Fruit fly (Drosophila melanogaster): ENCODE measurements around the gene nmdyn-D7.

nmdyn-D7 gene

dm6 chr3R:9679746-9680145, at the start of gene nmdyn-D7:
Gene nmdyn-D7 (plus strand): TSS chr3R:9679939.
- no peak for TF ChIP-seq Myc (optimal IDR thresholded peaks at IDR 0.05)
- no peak for TF ChIP-seq insv (optimal IDR thresholded peaks at IDR 0.05)
- TF ChIP-seq h (optimal IDR thresholded peaks at IDR 0.05), result no peak
- no peak for TF ChIP-seq psq (optimal IDR thresholded peaks at IDR 0.05)
- no peak for TF ChIP-seq ttk (optimal IDR thresholded peaks at IDR 0.05)
- TF ChIP-seq Sin3A (optimal IDR thresholded peaks at IDR 0.05), result no peak

dm6 chr3R:9630053-9630632, 49.6 kb upstream of the nmdyn-D7 start:
- TF ChIP-seq psq (optimal IDR thresholded peaks at IDR 0.05) (no peak), ttk (optimal IDR thresholded peaks at IDR 0.05) (no peak), Myc (optimal IDR thresholded peaks at IDR 0.05) (no peak), Sin3A (optimal IDR thresholded peaks at IDR 0.05) (no peak), h (optimal IDR thresholded peaks at IDR 0.05) (no peak), insv (optimal IDR thresholded peaks at IDR 0.05) (no peak)

- no peak for TF ChIP-seq h (optimal IDR thresholded peaks at IDR 0.05)
- no peak for TF ChIP-seq psq (optimal IDR thresholded peaks at IDR 0.05)
- no peak for TF ChIP-seq ttk (optimal IDR thresholded peaks at IDR 0.05)
- no peak for TF ChIP-seq Sin3A (optimal IDR thresholded peaks at IDR 0.05)
- no peak for TF ChIP-seq insv (optimal IDR thresholded peaks at IDR 0.05)
- TF ChIP-seq Myc (optimal IDR thresholded peaks at IDR 0.05), result no peak
These were observed 49.1 kb upstream of the nmdyn-D7 start, which contains the start of gene Calr for dm6 chr3R:9630633-9631095. Gene Calr (minus strand): TSS chr3R:9630851.

- no peak for TF ChIP-seq Sin3A (optimal IDR thresholded peaks at IDR 0.05)
- no peak for TF ChIP-seq ttk (optimal IDR thresholded peaks at IDR 0.05)
- no peak for TF ChIP-seq Myc (optimal IDR thresholded peaks at IDR 0.05)
- no peak for TF ChIP-seq h (optimal IDR thresholded peaks at IDR 0.05)
- TF ChIP-seq insv (optimal IDR thresholded peaks at IDR 0.05), result no peak
These were observed 48.2 kb upstream of the nmdyn-D7 start, which contains the start of gene SpdS for dm6 chr3R:9631564-9631963. Gene SpdS (plus strand): TSS chr3R:9631641.

dm6 chr3R:9632110-9632921, 47.4 kb upstream of the nmdyn-D7 start:
- TF ChIP-seq psq (optimal IDR thresholded peaks at IDR 0.05), result no peak

dm6 chr3R:9637361-9637760, 42.4 kb upstream of the nmdyn-D7 start, which contains the start of gene Scm:
Gene Scm (minus strand): TSS chr3R:9637611.
- TF ChIP-seq insv (optimal IDR thresholded peaks at IDR 0.05) (no peak), h (optimal IDR thresholded peaks at IDR 0.05) (no peak), ttk (optimal IDR thresholded peaks at IDR 0.05) (no peak), psq (optimal IDR thresholded peaks at IDR 0.05) (no peak), Myc (optimal IDR thresholded peaks at IDR 0.05) (no peak), Sin3A (optimal IDR thresholded peaks at IDR 0.05) (no peak)

dm6 chr3R:9637882-9638281, 41.9 kb upstream of the nmdyn-D7 start, which contains the start of gene Dh44:
Gene Dh44 (plus strand): TSS chr3R:9638182.
- TF ChIP-seq Myc (optimal IDR thresholded peaks at IDR 0.05) (no peak), h (optimal IDR thresholded peaks at IDR 0.05) (no peak), ttk (optimal IDR thresholded peaks at IDR 0.05) (no peak), Sin3A (optimal IDR thresholded peaks at IDR 0.05) (no peak), psq (optimal IDR thresholded peaks at IDR 0.05) (no peak), insv (optimal IDR thresholded peaks at IDR 0.05) (no peak)

dm6 chr3R:9640313-9640712, 39.4 kb upstream of the nmdyn-D7 start:
- TF ChIP-seq psq (optimal IDR thresholded peaks at IDR 0.05) (no peak), Myc (optimal IDR thresholded peaks at IDR 0.05) (no peak), Sin3A (optimal IDR thresholded peaks at IDR 0.05) (no peak), ttk (optimal IDR thresholded peaks at IDR 0.05) (no peak), insv (optimal IDR thresholded peaks at IDR 0.05) (no peak), h (optimal IDR thresholded peaks at IDR 0.05) (no peak)

dm6 chr3R:9643977-9644376, 35.8 kb upstream of the nmdyn-D7 start:
- TF ChIP-seq ttk (optimal IDR thresholded peaks at IDR 0.05) (no peak), insv (optimal IDR thresholded peaks at IDR 0.05) (no peak), psq (optimal IDR thresholded peaks at IDR 0.05) (no peak), h (optimal IDR thresholded peaks at IDR 0.05) (no peak), Myc (optimal IDR thresholded peaks at IDR 0.05) (no peak), Sin3A (optimal IDR thresholded peaks at IDR 0.05) (no peak)

dm6 chr3R:9644620-9645019, 35.1 kb upstream of the nmdyn-D7 start:
- no peak for TF ChIP-seq insv (optimal IDR thresholded peaks at IDR 0.05)
- TF ChIP-seq ttk (optimal IDR thresholded peaks at IDR 0.05), result no peak
- TF ChIP-seq psq (optimal IDR thresholded peaks at IDR 0.05), result no peak
- TF ChIP-seq Sin3A (optimal IDR thresholded peaks at IDR 0.05), result no peak
- TF ChIP-seq h (optimal IDR thresholded peaks at IDR 0.05), result no peak
- no peak for TF ChIP-seq Myc (optimal IDR thresholded peaks at IDR 0.05)

dm6 chr3R:9646104-9646707, 33.5 kb upstream of the nmdyn-D7 start, which contains the start of gene Fst:
Gene Fst (minus strand): TSS chr3R:9646154.
- TF ChIP-seq Sin3A (optimal IDR thresholded peaks at IDR 0.05) (no peak), ttk (optimal IDR thresholded peaks at IDR 0.05) (no peak), h (optimal IDR thresholded peaks at IDR 0.05) (no peak), psq (optimal IDR thresholded peaks at IDR 0.05) (no peak), Myc (optimal IDR thresholded peaks at IDR 0.05) (no peak), insv (optimal IDR thresholded peaks at IDR 0.05) (no peak)

- no peak for TF ChIP-seq h (optimal IDR thresholded peaks at IDR 0.05)
- no peak for TF ChIP-seq Myc (optimal IDR thresholded peaks at IDR 0.05)
- no peak for TF ChIP-seq psq (optimal IDR thresholded peaks at IDR 0.05)
- no peak for TF ChIP-seq Sin3A (optimal IDR thresholded peaks at IDR 0.05)
- TF ChIP-seq insv (optimal IDR thresholded peaks at IDR 0.05), result no peak
- no peak for TF ChIP-seq ttk (optimal IDR thresholded peaks at IDR 0.05)
These were observed 14.3 kb upstream of the nmdyn-D7 start for dm6 chr3R:9665405-9665804.
